Worm (Caenorhabditis elegans) whole organism, L3 larva: ENCODE results near the gene M70.5.

ENCODE experiments used
- ZK546.5 ChIP-seq: sonication (generic microtip); optimal IDR thresholded peaks from 2 replicates; lab custom pipeline; 2017; ENCODE audit warnings: missing biosample characterization, missing genetic modification characterization
- ama-1 ChIP-seq: fragments of 150-350 bp; optimal IDR thresholded peaks from 2 replicates; lab custom pipeline; 2018
- fkh-10 ChIP-seq: sonication (generic microtip); optimal IDR thresholded peaks from 2 replicates; lab custom pipeline; 2017; ENCODE audit warnings: missing biosample characterization, missing genetic modification reagents, missing genetic modification characterization
- mdl-1 ChIP-seq: fragments of 150-350 bp; optimal IDR thresholded peaks from 2 replicates; lab custom pipeline; 2014; ENCODE audit warnings: missing biosample characterization, missing genetic modification characterization
- nhr-11 ChIP-seq: fragments of 150-350 bp; optimal IDR thresholded peaks from 2 replicates; lab custom pipeline; 2014; ENCODE audit warnings: missing biosample characterization, missing genetic modification characterization
- nhr-12 ChIP-seq: fragments of 150-350 bp; optimal IDR thresholded peaks from 2 replicates; lab custom pipeline; 2014; ENCODE audit warnings: missing biosample characterization, missing genetic modification characterization
- nhr-28 ChIP-seq: fragments of 150-350 bp; optimal IDR thresholded peaks from 2 replicates; lab custom pipeline; 2014; ENCODE audit warnings: missing biosample characterization, missing genetic modification characterization

DNA sequence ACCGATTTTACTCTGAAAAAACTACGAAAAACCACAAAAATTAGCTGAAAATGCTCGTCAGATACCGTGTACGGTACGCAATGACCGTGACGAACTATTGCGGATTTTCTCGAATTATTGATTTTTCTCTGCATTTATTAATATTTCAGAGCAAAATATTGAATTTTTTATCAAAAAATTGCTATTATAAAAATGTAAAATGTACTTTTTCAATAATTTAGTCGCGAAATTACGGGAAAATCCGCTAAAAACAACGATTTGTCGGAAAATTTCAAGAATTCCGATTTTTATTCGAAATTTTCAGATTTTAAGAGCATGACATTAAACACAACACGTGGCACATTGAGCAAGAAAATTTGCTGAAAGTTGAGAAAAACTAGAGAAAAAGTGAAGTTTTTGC lies 40.9 kb upstream of the M70.5 start, which contains the start of gene Y38F2AL.12:
- TF ChIP-seq mdl-1 (tag; lab: Kevin White, UChicago) (no peak), nhr-12 (tag; lab: Kevin White, UChicago) (no peak), ZK546.5 (tag; lab: Kevin White, UChicago) (no peak), nhr-11 (tag; lab: Kevin White, UChicago) (no peak), fkh-10 (GFP tag; lab: Kevin White, UChicago) (no peak), nhr-28 (no peak), ama-1 (lab: Kevin White, UChicago) (no peak)
